Worm (Caenorhabditis elegans) whole organism, L1 larva: ENCODE measurements around the gene vav-1.
A peak's percentile ranks its signal among the peaks of the same experiment; 100 is the strongest.

Source experiments
- C04F5.9 ChIP-seq: sonication (generic microtip); optimal IDR thresholded peaks from 2 replicates; lab custom pipeline; 2016; ENCODE audit warnings: missing genetic modification characterization, missing compliant biosample characterization
- C16A3.4 ChIP-seq: fragments of 150-350 bp; optimal IDR thresholded peaks from 2 replicates; lab custom pipeline; 2014; ENCODE audit warnings: missing biosample characterization, missing genetic modification characterization
- C34B4.2 ChIP-seq: sonication (generic microtip); optimal IDR thresholded peaks from 2 replicates; lab custom pipeline; 2017; ENCODE audit warnings: mild to moderate bottlenecking, missing genetic modification characterization, missing compliant biosample characterization
- F16B12.6 ChIP-seq: fragments of 150-350 bp; optimal IDR thresholded peaks from 2 replicates; lab custom pipeline; 2014; ENCODE audit warnings: missing biosample characterization, missing genetic modification characterization
- aly-2 ChIP-seq: fragments of 150-350 bp; optimal IDR thresholded peaks from 2 replicates; lab custom pipeline; 2014; ENCODE audit warnings: missing biosample characterization, missing genetic modification characterization
- ama-1 ChIP-seq: fragments of 150-350 bp; optimal IDR thresholded peaks from 2 replicates; lab custom pipeline; 2014
- blmp-1 ChIP-seq: fragments of 150-350 bp; optimal IDR thresholded peaks from 2 replicates; lab custom pipeline; 2014; ENCODE audit warnings: missing biosample characterization, missing genetic modification characterization
- dpl-1 ChIP-seq, 3 experiments: fragments of 150-350 bp in 2 of 3; sonication (generic microtip) in 1 of 3; optimal IDR thresholded peaks; 2 replicates each; lab custom pipeline; 2014 to 2017; ENCODE audit warnings: missing biosample characterization in 3 of 3, missing genetic modification characterization in 3 of 3, missing genetic modification reagents in 3 of 3
- dsc-1 ChIP-seq: sonication (generic microtip); optimal IDR thresholded peaks from 2 replicates; lab custom pipeline; 2016; ENCODE audit warnings: mild to moderate bottlenecking, missing genetic modification characterization, missing compliant biosample characterization
- efl-3 ChIP-seq: fragments of 200-800 bp; sonication (Bioruptor generic); optimal IDR thresholded peaks from 2 replicates; lab custom pipeline; 2018; ENCODE audit warnings: mild to moderate bottlenecking, missing genetic modification characterization, missing compliant biosample characterization
- elt-3 ChIP-seq, 6 experiments: fragments of 150-350 bp in 1 of 6; sonication (generic microtip); optimal IDR thresholded peaks; 2 replicates each; lab custom pipeline; 2017 to 2018; ENCODE audit warnings: missing biosample characterization in 6 of 6, missing genetic modification characterization in 6 of 6, inconsistent platforms in 1 of 6
- fkh-8 ChIP-seq: sonication (generic microtip); optimal IDR thresholded peaks from 2 replicates; lab custom pipeline; 2016; ENCODE audit warnings: mild to moderate bottlenecking, missing genetic modification characterization, missing compliant biosample characterization
- fos-1 ChIP-seq: fragments of 150-350 bp; optimal IDR thresholded peaks from 2 replicates; lab custom pipeline; 2014; ENCODE audit warnings: missing biosample characterization, missing genetic modification characterization
- grh-1 ChIP-seq: fragments of 200-800 bp; sonication (Bioruptor generic); IDR thresholded peaks from 2 replicates; pipeline ENCODE4 v1.3.6; 2022; ENCODE audit warnings: missing genetic modification reagents, missing genetic modification characterization, missing compliant biosample characterization
- hlh-4 ChIP-seq: sonication (generic microtip); optimal IDR thresholded peaks from 2 replicates; lab custom pipeline; 2016; ENCODE audit warnings: mild to moderate bottlenecking, missing genetic modification characterization, missing compliant biosample characterization
- hpl-2 ChIP-seq: fragments of 150-350 bp; optimal IDR thresholded peaks from 2 replicates; lab custom pipeline; 2014; ENCODE audit warnings: missing biosample characterization, missing genetic modification reagents, missing genetic modification characterization
- irx-1 ChIP-seq: sonication (generic microtip); optimal IDR thresholded peaks from 2 replicates; lab custom pipeline; 2016; ENCODE audit warnings: missing genetic modification characterization, missing compliant biosample characterization
- isw-1 ChIP-seq: fragments of 200-800 bp; sonication (Bioruptor generic); IDR thresholded peaks from 2 replicates; pipeline ENCODE4 v1.3.6; 2022; ENCODE audit warnings: missing genetic modification characterization, missing compliant biosample characterization
- lin-13 ChIP-seq: fragments of 150-350 bp; optimal IDR thresholded peaks from 2 replicates; lab custom pipeline; 2014; ENCODE audit warnings: missing biosample characterization, missing genetic modification reagents, missing genetic modification characterization
- lin-14 ChIP-seq: fragments of 200-800 bp; sonication (Bioruptor generic); optimal IDR thresholded peaks from 2 replicates; lab custom pipeline; 2018; ENCODE audit warnings: mild to moderate bottlenecking, missing genetic modification characterization, moderate library complexity, missing compliant biosample characterization
- lin-35 ChIP-seq, 2 experiments: fragments of 150-350 bp; optimal IDR thresholded peaks; 2 replicates each; lab custom pipeline; 2014; ENCODE audit warnings: missing biosample characterization in 2 of 2, missing genetic modification characterization in 2 of 2, missing genetic modification reagents in 2 of 2
- lir-3 ChIP-seq: sonication (generic microtip); optimal IDR thresholded peaks from 2 replicates; lab custom pipeline; 2016; ENCODE audit warnings: mild to moderate bottlenecking, missing genetic modification characterization, moderate library complexity, missing compliant biosample characterization; ENCODE audit not compliant: poor library complexity
- lsy-2 ChIP-seq, 2 experiments: fragments of 150-350 bp; optimal IDR thresholded peaks; 2 replicates each; lab custom pipeline; 2014; ENCODE audit warnings: missing biosample characterization in 2 of 2, missing genetic modification characterization in 2 of 2
- mab-9 ChIP-seq: fragments of 200-800 bp; sonication (Bioruptor generic); IDR thresholded peaks from 2 replicates; pipeline ENCODE4 v1.3.6; 2022; ENCODE audit warnings: missing genetic modification reagents, missing genetic modification characterization, missing compliant biosample characterization
- mep-1 ChIP-seq: fragments of 150-350 bp; optimal IDR thresholded peaks from 2 replicates; lab custom pipeline; 2014; ENCODE audit warnings: missing biosample characterization, missing genetic modification characterization
- nhr-12 ChIP-seq: sonication (generic microtip); optimal IDR thresholded peaks from 2 replicates; lab custom pipeline; 2017; ENCODE audit warnings: missing biosample characterization, missing genetic modification characterization
- nhr-19 ChIP-seq: fragments of 200-800 bp; sonication (Bioruptor generic); conservative IDR thresholded peaks from 2 replicates; pipeline ENCODE4 v1.3.6; 2022; ENCODE audit warnings: missing genetic modification characterization, missing compliant biosample characterization
- nhr-20 ChIP-seq: sonication (generic microtip); optimal IDR thresholded peaks from 2 replicates; lab custom pipeline; 2016; ENCODE audit warnings: mild to moderate bottlenecking, missing genetic modification characterization, missing compliant biosample characterization
- nhr-237 ChIP-seq: fragments of 150-350 bp; optimal IDR thresholded peaks from 2 replicates; lab custom pipeline; 2014; ENCODE audit warnings: missing biosample characterization, missing genetic modification characterization
- nhr-28 ChIP-seq: fragments of 150-350 bp; optimal IDR thresholded peaks from 2 replicates; lab custom pipeline; 2014; ENCODE audit warnings: missing biosample characterization, missing genetic modification characterization
- nhr-71 ChIP-seq: sonication (generic microtip); optimal IDR thresholded peaks from 2 replicates; lab custom pipeline; 2016; ENCODE audit warnings: mild to moderate bottlenecking, missing genetic modification characterization, moderate library complexity, missing compliant biosample characterization
- nhr-84 ChIP-seq: sonication (generic microtip); optimal IDR thresholded peaks from 2 replicates; lab custom pipeline; 2017; ENCODE audit warnings: missing biosample characterization, missing genetic modification characterization
- nhr-85 ChIP-seq: sonication (generic microtip); peaks from one replicate; lab custom pipeline; 2016; ENCODE audit warnings: missing genetic modification characterization, inconsistent platforms, missing compliant biosample characterization
- nhr-90 ChIP-seq: sonication (generic microtip); optimal IDR thresholded peaks from 2 replicates; lab custom pipeline; 2016; ENCODE audit warnings: mild to moderate bottlenecking, missing genetic modification characterization, missing compliant biosample characterization; ENCODE audit not compliant: poor library complexity
- pax-3 ChIP-seq: fragments of 200-800 bp; sonication (Bioruptor generic); optimal IDR thresholded peaks from 2 replicates; lab custom pipeline; 2018; ENCODE audit warnings: mild to moderate bottlenecking, missing genetic modification characterization, moderate library complexity, missing compliant biosample characterization
- rnt-1 ChIP-seq: sonication (generic microtip); optimal IDR thresholded peaks from 2 replicates; lab custom pipeline; 2016; ENCODE audit warnings: mild to moderate bottlenecking, missing genetic modification characterization, moderate library complexity, missing compliant biosample characterization
- skn-1 ChIP-seq: fragments of 150-350 bp; optimal IDR thresholded peaks from 2 replicates; lab custom pipeline; 2014; ENCODE audit warnings: missing biosample characterization, missing genetic modification characterization
- snpc-4 ChIP-seq: fragments of 150-350 bp; optimal IDR thresholded peaks from 2 replicates; lab custom pipeline; 2014; ENCODE audit warnings: missing biosample characterization, missing genetic modification characterization
- snu-23 ChIP-seq: sonication (generic microtip); optimal IDR thresholded peaks from 2 replicates; lab custom pipeline; 2016; ENCODE audit warnings: missing genetic modification characterization, missing compliant biosample characterization
- sup-37 ChIP-seq: fragments of 200-800 bp; sonication (Bioruptor generic); optimal IDR thresholded peaks from 2 replicates; lab custom pipeline; 2018; ENCODE audit warnings: mild to moderate bottlenecking, missing genetic modification characterization, missing compliant biosample characterization
- tlp-1 ChIP-seq: fragments of 150-350 bp; optimal IDR thresholded peaks from 2 replicates; lab custom pipeline; 2014; ENCODE audit warnings: missing biosample characterization, missing genetic modification characterization
- unc-130 ChIP-seq: fragments of 150-350 bp; optimal IDR thresholded peaks from 2 replicates; lab custom pipeline; 2017; ENCODE audit warnings: missing biosample characterization, missing genetic modification characterization, inconsistent platforms
- unc-30 ChIP-seq: sonication (generic microtip); optimal IDR thresholded peaks from 2 replicates; lab custom pipeline; 2017; ENCODE audit warnings: missing biosample characterization, missing genetic modification characterization
- unc-98 ChIP-seq: fragments of 200-800 bp; sonication (Bioruptor generic); IDR thresholded peaks from 2 replicates; pipeline ENCODE4 v1.3.6; 2022; ENCODE audit warnings: missing genetic modification characterization, missing compliant biosample characterization
- vab-15 ChIP-seq: sonication (generic microtip); optimal IDR thresholded peaks from 2 replicates; lab custom pipeline; 2017; ENCODE audit warnings: missing genotype, mild to moderate bottlenecking, missing genetic modification characterization, missing compliant biosample characterization
- xbp-1 ChIP-seq: sonication (generic microtip); optimal IDR thresholded peaks from 2 replicates; lab custom pipeline; 2016; ENCODE audit warnings: missing genetic modification characterization, missing compliant biosample characterization
- zip-4 ChIP-seq: fragments of 200-800 bp; sonication (Bioruptor generic); optimal IDR thresholded peaks from 2 replicates; lab custom pipeline; 2018; ENCODE audit warnings: mild to moderate bottlenecking, missing genetic modification characterization, moderate library complexity, missing compliant biosample characterization
- ztf-11 ChIP-seq, 2 experiments: sonication (generic microtip); optimal IDR thresholded peaks; 2 replicates each; lab custom pipeline; 2016 to 2017; ENCODE audit warnings: missing genetic modification characterization in 2 of 2, missing biosample characterization in 1 of 2, missing compliant biosample characterization in 1 of 2

vav-1 gene

DNA sequence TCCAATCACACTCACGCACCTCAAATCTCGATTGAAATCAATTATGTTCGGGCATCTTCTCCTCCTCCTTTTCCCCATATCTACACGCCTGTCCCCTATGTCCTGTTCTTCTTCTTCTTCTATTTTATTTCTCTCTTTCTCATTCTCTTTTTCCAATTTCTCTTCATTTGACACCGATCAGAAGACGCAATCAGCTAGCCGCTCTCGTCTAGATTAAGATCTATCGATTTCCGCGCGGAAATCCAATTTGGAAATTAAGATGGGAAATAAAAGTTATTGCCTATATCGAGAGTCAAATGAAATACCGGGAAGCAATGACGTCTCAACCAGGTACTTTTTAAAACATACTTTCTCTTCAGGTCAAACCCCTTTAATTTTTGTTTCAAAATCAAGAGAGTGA, 3.5 kb downstream of the vav-1 start:
- TF ChIP-seq xbp-1, result no peak
- TF ChIP-seq nhr-90 (tag; lab: Kevin White, UChicago), result peak; percentile 2
- TF ChIP-seq lin-14 (GFP tag; lab: Kevin White, UChicago), result peak; percentile 84
- TF ChIP-seq nhr-20, result peak; percentile 26
- TF ChIP-seq blmp-1 (tag; lab: Kevin White, UChicago), result peak; percentile 81
- peak; percentile 37 for TF ChIP-seq rnt-1
- no peak for TF ChIP-seq mab-9 (GFP tag; lab: Robert Waterston, UW)
- TF ChIP-seq nhr-85 (tag; lab: Kevin White, UChicago), result peak; percentile 85
- TF ChIP-seq C16A3.4 (tag; lab: Kevin White, UChicago), result no peak
- peak; percentile 23 for TF ChIP-seq nhr-71 (tag; lab: Kevin White, UChicago)
- peak; percentile 35 for TF ChIP-seq snu-23 (GFP tag; lab: Kevin White, UChicago)
- TF ChIP-seq grh-1 (GFP tag; lab: Robert Waterston, UW), result no peak
- peak in 1 of 6 experiments; percentile 23 for TF ChIP-seq elt-3 (tag; optimal IDR thresholded peaks at IDR 0.05; lab: Kevin White, UChicago)
- TF ChIP-seq tlp-1 (tag; lab: Kevin White, UChicago), result no peak

DNA sequence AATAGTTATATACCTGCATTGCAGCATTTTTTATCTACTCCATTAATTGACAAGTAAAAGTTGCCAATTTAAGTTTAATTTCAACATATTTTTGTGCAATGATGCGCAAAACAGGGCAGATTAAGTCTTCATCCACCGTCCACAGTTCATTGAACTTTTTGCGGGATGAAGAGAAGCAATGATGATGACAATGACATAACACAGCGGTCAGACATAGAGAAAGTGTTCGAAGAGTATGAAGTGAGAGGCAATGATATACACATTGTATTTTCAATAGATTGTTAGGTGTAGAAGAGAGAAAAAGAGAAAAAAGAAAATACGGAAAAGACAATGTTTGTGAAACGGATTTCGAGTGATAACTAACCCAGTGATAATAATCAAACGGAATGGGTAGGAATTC, 5.0 kb downstream of the vav-1 start:
- peak in 1 of 6 experiments; percentile 9 for TF ChIP-seq elt-3 (tag; optimal IDR thresholded peaks at IDR 0.05; lab: Kevin White, UChicago)
- peak; percentile 87 for TF ChIP-seq blmp-1 (tag; lab: Kevin White, UChicago)
- peak; percentile 32 for TF ChIP-seq mep-1 (tag; lab: Kevin White, UChicago)
- TF ChIP-seq lin-14 (GFP tag; lab: Kevin White, UChicago), result peak; percentile 39
- no peak for TF ChIP-seq zip-4 (GFP tag; lab: Kevin White, UChicago)
- no peak for TF ChIP-seq nhr-12 (tag; lab: Kevin White, UChicago)
- peak; percentile 21 for TF ChIP-seq skn-1

DNA sequence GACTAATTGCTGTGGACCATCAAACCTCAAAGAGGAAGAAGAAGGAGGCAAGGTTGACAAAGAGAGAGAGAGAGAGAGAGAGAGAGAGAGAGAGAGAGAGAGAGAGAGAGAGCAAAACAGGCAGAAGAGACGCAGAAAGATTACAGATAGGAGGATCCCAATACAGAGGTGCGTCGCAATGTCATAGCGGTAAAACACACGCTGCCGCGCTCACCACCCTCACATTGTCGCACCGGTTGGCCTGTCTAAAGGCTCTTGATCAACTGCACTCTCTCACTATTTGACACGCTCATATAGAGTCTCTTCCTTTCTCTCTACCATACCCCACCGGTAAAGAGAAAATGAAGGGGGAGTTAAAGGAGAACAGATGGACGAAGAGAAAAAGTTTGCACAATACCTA, 6.7 kb downstream of the vav-1 start:
- no peak for TF ChIP-seq sup-37
- TF ChIP-seq ztf-11 (tag; optimal IDR thresholded peaks at IDR 0.05; lab: Kevin White, UChicago), result no peak
- no peak for TF ChIP-seq fos-1 (tag; lab: Kevin White, UChicago)
- TF ChIP-seq unc-98, result no peak
- TF ChIP-seq C04F5.9 (tag; lab: Kevin White, UChicago), result no peak
- TF ChIP-seq irx-1 (tag; lab: Kevin White, UChicago), result no peak
- TF ChIP-seq dsc-1 (tag; lab: Kevin White, UChicago), result no peak
- peak; percentile 18 for TF ChIP-seq C16A3.4 (tag; lab: Kevin White, UChicago)
- no peak for TF ChIP-seq hpl-2
- TF ChIP-seq fkh-8 (tag; lab: Kevin White, UChicago), result no peak
- TF ChIP-seq snpc-4 (tag; lab: Kevin White, UChicago), result no peak
- TF ChIP-seq nhr-28, result no peak
- TF ChIP-seq nhr-84, result no peak
- peak; percentile 49 for TF ChIP-seq rnt-1
- no peak for TF ChIP-seq unc-30
- TF ChIP-seq grh-1 (GFP tag; lab: Robert Waterston, UW), result peak; percentile 44; the same call in 1 of the 2 replicates
- no peak for TF ChIP-seq pax-3 (tag; lab: Kevin White, UChicago)
- TF ChIP-seq F16B12.6, result no peak
- no peak for TF ChIP-seq isw-1 (GFP tag; lab: Robert Waterston, UW)
- TF ChIP-seq lsy-2 (tag; optimal IDR thresholded peaks at IDR 0.05; lab: Kevin White, UChicago), result peak in 1 of 2 experiments; percentile 14
- TF ChIP-seq vab-15 (tag; lab: Kevin White, UChicago), result no peak
- TF ChIP-seq nhr-237 (tag; lab: Kevin White, UChicago), result no peak
- peak; percentile 38 for TF ChIP-seq blmp-1 (tag; lab: Kevin White, UChicago)
- TF ChIP-seq hlh-4 (tag; lab: Kevin White, UChicago), result no peak
- no peak for TF ChIP-seq mab-9 (GFP tag; lab: Robert Waterston, UW)
- TF ChIP-seq lin-13 (GFP tag; lab: Kevin White, UChicago), result no peak
- no peak for TF ChIP-seq lir-3 (tag; lab: Kevin White, UChicago)
- TF ChIP-seq ama-1 (lab: Kevin White, UChicago), result no peak
- TF ChIP-seq mep-1 (tag; lab: Kevin White, UChicago), result no peak
- peak; percentile 68 for TF ChIP-seq snu-23 (GFP tag; lab: Kevin White, UChicago)
- TF ChIP-seq nhr-20, result peak; percentile 51
- no peak for TF ChIP-seq aly-2 (tag; lab: Kevin White, UChicago)
- peak; percentile 31 for TF ChIP-seq nhr-19
- no peak for TF ChIP-seq dpl-1 (GFP tag; optimal IDR thresholded peaks at IDR 0.05; lab: Kevin White, UChicago)
- no peak for TF ChIP-seq unc-130 (tag; lab: Kevin White, UChicago)
- peak; percentile 49 for TF ChIP-seq nhr-71 (tag; lab: Kevin White, UChicago)
- peak in 2 of 6 experiments; percentile 20 to 21 for TF ChIP-seq elt-3 (tag; optimal IDR thresholded peaks at IDR 0.05; lab: Kevin White, UChicago)
- peak; percentile 18 to 53 for TF ChIP-seq lin-35 (GFP tag; optimal IDR thresholded peaks at IDR 0.05; lab: Kevin White, UChicago)
- TF ChIP-seq C34B4.2 (tag; lab: Kevin White, UChicago), result no peak
- TF ChIP-seq efl-3 (GFP tag; lab: Kevin White, UChicago), result no peak
